Worm (Caenorhabditis elegans) whole organism, L4 larva: ENCODE measurements around the gene C18E9.5.

Experiments used
- D1046.2 ChIP-seq: fragments of 200-800 bp; sonication (Bioruptor generic); IDR thresholded peaks from 2 replicates; pipeline ENCODE4 v1.3.6; 2022; ENCODE audit warnings: missing genetic modification characterization, missing compliant biosample characterization
- R02D3.7 ChIP-seq: fragments of 150-350 bp; sonication (generic microtip); optimal IDR thresholded peaks from 3 replicates; lab custom pipeline; 2014; ENCODE audit warnings: missing biosample characterization, missing genetic modification characterization
- Y105C5A.15 ChIP-seq: fragments of 200-800 bp; sonication (Bioruptor generic); IDR thresholded peaks from 2 replicates; pipeline ENCODE4 v1.3.6; 2022; ENCODE audit warnings: missing genetic modification characterization, missing compliant biosample characterization
- Y48G9A.11 ChIP-seq: fragments of 200-800 bp; sonication (Bioruptor generic); IDR thresholded peaks from 2 replicates; pipeline ENCODE4 v1.3.6; 2022; ENCODE audit warnings: missing genetic modification reagents, missing genetic modification characterization, missing compliant biosample characterization
- Y75B8A.6 ChIP-seq: fragments of 200-800 bp; sonication (Bioruptor generic); IDR thresholded peaks from 2 replicates; pipeline ENCODE4 v1.3.6; 2022; ENCODE audit warnings: missing genetic modification reagents, missing genetic modification characterization, missing compliant biosample characterization
- ZK337.2 ChIP-seq: fragments of 200-800 bp; sonication (Bioruptor generic); IDR thresholded peaks from 2 replicates; pipeline ENCODE4 v1.3.6; 2022; ENCODE audit warnings: missing genetic modification reagents, missing genetic modification characterization, missing compliant biosample characterization
- ZK546.5 ChIP-seq, 2 experiments: sonication (generic microtip); optimal IDR thresholded peaks; 2 replicates each; lab custom pipeline; 2017; ENCODE audit warnings: missing biosample characterization in 2 of 2, missing genetic modification characterization in 2 of 2
- aha-1 ChIP-seq: fragments of 150-350 bp; peaks from one replicate; lab custom pipeline; 2014; ENCODE audit warnings: missing biosample characterization, missing genetic modification characterization
- ama-1 ChIP-seq: fragments of 150-350 bp; optimal IDR thresholded peaks from 2 replicates; lab custom pipeline; 2014; ENCODE audit warnings: inconsistent platforms, mixed read lengths
- ceh-20 ChIP-seq: fragments of 200-800 bp; sonication (Bioruptor generic); IDR thresholded peaks from 2 replicates; pipeline ENCODE4 v1.3.6; 2022; ENCODE audit warnings: missing genetic modification reagents, missing genetic modification characterization, missing compliant biosample characterization
- ceh-28 ChIP-seq: fragments of 150-350 bp; optimal IDR thresholded peaks from 2 replicates; lab custom pipeline; 2014; ENCODE audit warnings: missing biosample characterization, missing genetic modification reagents, missing genetic modification characterization
- ceh-44 ChIP-seq: fragments of 200-800 bp; sonication (Bioruptor generic); IDR thresholded peaks from 2 replicates; pipeline ENCODE4 v1.3.6; 2022; ENCODE audit warnings: missing genetic modification reagents, missing genetic modification characterization, missing compliant biosample characterization
- ceh-82 ChIP-seq: sonication (generic microtip); optimal IDR thresholded peaks from 2 replicates; lab custom pipeline; 2017; ENCODE audit warnings: missing biosample characterization, missing genetic modification characterization
- ces-1 ChIP-seq: fragments of 150-350 bp; sonication (generic microtip); optimal IDR thresholded peaks from 4 replicates; lab custom pipeline; 2014; ENCODE audit warnings: missing biosample characterization, missing genetic modification reagents, missing genetic modification characterization
- cey-2 ChIP-seq: sonication (generic microtip); optimal IDR thresholded peaks from 3 replicates; lab custom pipeline; 2017; ENCODE audit warnings: missing genetic modification characterization, mild to moderate bottlenecking, missing compliant biosample characterization, antibody characterized with exemption, borderline replicate concordance; ENCODE audit not compliant: insufficient read depth
- daf-16 ChIP-seq, 3 experiments: sonication (generic microtip); optimal IDR thresholded peaks; 2 replicates each; lab custom pipeline; 2016 to 2017; ENCODE audit warnings: missing genetic modification characterization in 3 of 3, missing genetic modification reagents in 3 of 3, mild to moderate bottlenecking in 2 of 3, missing compliant biosample characterization in 2 of 3, missing biosample characterization in 1 of 3, moderate library complexity in 1 of 3
- dmd-8 ChIP-seq: fragments of 200-800 bp; sonication (Bioruptor generic); IDR thresholded peaks from 2 replicates; pipeline ENCODE4 v1.3.6; 2022; ENCODE audit warnings: missing genetic modification characterization, missing compliant biosample characterization
- dmd-9 ChIP-seq: fragments of 200-800 bp; sonication (Bioruptor generic); IDR thresholded peaks from 2 replicates; pipeline ENCODE4 v1.3.6; 2022; ENCODE audit warnings: missing genetic modification reagents, missing genetic modification characterization, missing compliant biosample characterization
- duxl-1 ChIP-seq: sonication (generic microtip); optimal IDR thresholded peaks from 2 replicates; lab custom pipeline; 2016; ENCODE audit warnings: mild to moderate bottlenecking, missing genetic modification characterization, moderate library complexity, missing compliant biosample characterization; ENCODE audit not compliant: poor library complexity
- hlh-11 ChIP-seq: fragments of 200-800 bp; sonication (Bioruptor generic); optimal IDR thresholded peaks from 2 replicates; lab custom pipeline; 2018; ENCODE audit warnings: mild to moderate bottlenecking, missing genetic modification characterization, missing compliant biosample characterization
- hlh-30 ChIP-seq: sonication (generic microtip); optimal IDR thresholded peaks from 2 replicates; lab custom pipeline; 2017; ENCODE audit warnings: antibody characterized with exemption, mild to moderate bottlenecking, missing genetic modification characterization, missing compliant biosample characterization; ENCODE audit not compliant: insufficient read depth
- lim-7 ChIP-seq: fragments of 200-800 bp; sonication (Bioruptor generic); IDR thresholded peaks from 2 replicates; pipeline ENCODE4 v1.3.6; 2022; ENCODE audit warnings: missing genetic modification characterization, missing compliant biosample characterization
- lsy-2 ChIP-seq, 2 experiments: fragments of 150-350 bp in 1 of 2; sonication (generic microtip) in 1 of 2; optimal IDR thresholded peaks; 2 replicates each; lab custom pipeline; 2014 to 2017; ENCODE audit warnings: missing biosample characterization in 2 of 2, missing genetic modification characterization in 2 of 2
- madf-5 ChIP-seq, 2 experiments: fragments of 200-800 bp; sonication (Bioruptor generic); IDR thresholded peaks; 2 replicates each; pipeline ENCODE4 v1.3.6; 2022; ENCODE audit warnings: missing compliant biosample characterization in 2 of 2, missing genetic modification characterization in 2 of 2
- mdl-1 ChIP-seq, 2 experiments: fragments of 150-350 bp in 1 of 2; sonication (generic microtip) in 1 of 2; optimal IDR thresholded peaks; 2 replicates each; lab custom pipeline; 2014 to 2017; ENCODE audit warnings: missing biosample characterization in 2 of 2, missing genetic modification characterization in 2 of 2
- mep-1 ChIP-seq: fragments of 150-350 bp; sonication (generic microtip); optimal IDR thresholded peaks from 3 replicates; lab custom pipeline; 2014; ENCODE audit warnings: missing biosample characterization, missing genetic modification characterization
- mxl-2 ChIP-seq: fragments of 200-800 bp; sonication (Bioruptor generic); conservative IDR thresholded peaks from 2 replicates; pipeline ENCODE4 v1.3.6; 2022; ENCODE audit warnings: missing genetic modification reagents, missing genetic modification characterization, missing compliant biosample characterization
- mxl-3 ChIP-seq: fragments of 200-800 bp; sonication (Bioruptor generic); optimal IDR thresholded peaks from 2 replicates; lab custom pipeline; 2018; ENCODE audit warnings: mild to moderate bottlenecking, missing genetic modification characterization, missing compliant biosample characterization
- nhr-11 ChIP-seq: fragments of 150-350 bp; optimal IDR thresholded peaks from 2 replicates; lab custom pipeline; 2014; ENCODE audit warnings: missing biosample characterization, missing genetic modification characterization
- nhr-25 ChIP-seq: sonication (generic microtip); optimal IDR thresholded peaks from 2 replicates; lab custom pipeline; 2017; ENCODE audit warnings: missing genetic modification characterization, mild to moderate bottlenecking, missing compliant biosample characterization, antibody characterized with exemption, moderate library complexity, borderline replicate concordance; ENCODE audit not compliant: insufficient read depth
- nhr-28 ChIP-seq: fragments of 150-350 bp; optimal IDR thresholded peaks from 2 replicates; lab custom pipeline; 2014; ENCODE audit warnings: missing biosample characterization, missing genetic modification characterization
- nhr-48 ChIP-seq: sonication (generic microtip); optimal IDR thresholded peaks from 2 replicates; lab custom pipeline; 2016; ENCODE audit warnings: mild to moderate bottlenecking, missing genetic modification characterization, missing compliant biosample characterization
- nhr-6 ChIP-seq: fragments of 150-350 bp; optimal IDR thresholded peaks from 2 replicates; lab custom pipeline; 2014; ENCODE audit warnings: missing biosample characterization, missing genetic modification characterization
- sdz-12 ChIP-seq: fragments of 200-800 bp; sonication (Bioruptor generic); optimal IDR thresholded peaks from 2 replicates; lab custom pipeline; 2018; ENCODE audit warnings: mild to moderate bottlenecking, missing genetic modification characterization, missing compliant biosample characterization
- snpc-1.2 ChIP-seq: fragments of 200-800 bp; sonication (Bioruptor generic); IDR thresholded peaks from 2 replicates; pipeline ENCODE4 v1.3.6; 2022; ENCODE audit warnings: missing genetic modification reagents, missing genetic modification characterization, missing compliant biosample characterization
- snpc-4 ChIP-seq: fragments of 150-350 bp; optimal IDR thresholded peaks from 2 replicates; lab custom pipeline; 2014; ENCODE audit warnings: missing biosample characterization, missing genetic modification characterization
- tag-97 ChIP-seq: fragments of 200-800 bp; sonication (Bioruptor generic); IDR thresholded peaks from 2 replicates; pipeline ENCODE4 v1.3.6; 2022; ENCODE audit warnings: missing genetic modification characterization, missing compliant biosample characterization
- tra-1 ChIP-seq: fragments of 200-800 bp; sonication (Bioruptor generic); IDR thresholded peaks from 2 replicates; pipeline ENCODE4 v1.3.6; 2022; ENCODE audit warnings: missing genetic modification reagents, missing genetic modification characterization, missing compliant biosample characterization
- unc-62 ChIP-seq, 3 experiments: fragments of 150-350 bp in 1 of 3; sonication (generic microtip); optimal IDR thresholded peaks in 2 of 3; peaks in 1 of 3; 1 replicate in 1 of 3; 2 replicates in 2 of 3; lab custom pipeline; 2014 to 2017; ENCODE audit warnings: missing biosample characterization in 3 of 3, missing genetic modification characterization in 3 of 3, missing genetic modification reagents in 3 of 3, missing genotype in 1 of 3
- zfp-3 ChIP-seq: fragments of 200-800 bp; sonication (Bioruptor generic); conservative IDR thresholded peaks from 2 replicates; pipeline ENCODE4 v1.3.6; 2022; ENCODE audit warnings: missing genetic modification reagents, missing genetic modification characterization, missing compliant biosample characterization
- zip-11 ChIP-seq: fragments of 200-800 bp; sonication (Bioruptor generic); IDR thresholded peaks from 2 replicates; pipeline ENCODE4 v1.3.6; 2022; ENCODE audit warnings: missing genetic modification characterization, missing compliant biosample characterization
- ztf-11 ChIP-seq: fragments of 150-350 bp; optimal IDR thresholded peaks from 2 replicates; lab custom pipeline; 2014; ENCODE audit warnings: missing biosample characterization, missing genetic modification characterization

Gene C18E9.5

ce11 chrII:8959081-8959480, 10.7 kb upstream of the C18E9.5 start:
- TF ChIP-seq hlh-30 (tag; lab: Kevin White, UChicago) (peak; percentile 37), lsy-2 (tag; optimal IDR thresholded peaks at IDR 0.05; lab: Kevin White, UChicago) (peak in 1 of 2 experiments; percentile 13), mdl-1 (tag; optimal IDR thresholded peaks at IDR 0.05; lab: Kevin White, UChicago) (no peak), cey-2 (no peak), aha-1 (tag; lab: Kevin White, UChicago) (peak; percentile 79), unc-62 (GFP tag; optimal IDR thresholded peaks at IDR 0.05 in 1 of 2; lab: Kevin White, UChicago) (peak in 1 of 2 experiments; percentile 93), unc-62 (tag; optimal IDR thresholded peaks at IDR 0.05; lab: Kevin White, UChicago) (no peak), dmd-9 (GFP tag; lab: Robert Waterston, UW) (no peak), nhr-28 (tag; lab: Kevin White, UChicago) (peak; percentile 2), snpc-1.2 (GFP tag; lab: Robert Waterston, UW) (no peak), daf-16 (GFP tag; optimal IDR thresholded peaks at IDR 0.05; lab: Kevin White, UChicago) (peak in 1 of 2 experiments; percentile 32), daf-16 (tag; optimal IDR thresholded peaks at IDR 0.05; lab: Kevin White, UChicago) (no peak), nhr-11 (tag; lab: Kevin White, UChicago) (peak; percentile 46), hlh-11 (peak; percentile 22), ceh-82 (tag; lab: Kevin White, UChicago) (no peak)

ce11 chrII:8960414-8960813, 9.4 kb upstream of the C18E9.5 start, which contains the start of gene cal-2:
Gene cal-2, plus strand, starts transcription at chrII:8960714.
- no peak for TF ChIP-seq Y48G9A.11 (GFP tag; lab: Robert Waterston, UW)
- TF ChIP-seq dmd-9 (GFP tag; lab: Robert Waterston, UW), result no peak
- TF ChIP-seq ZK337.2, result no peak

ce11 chrII:8961450-8961849, 8.3 kb upstream of the C18E9.5 start:
- TF ChIP-seq lim-7 (GFP tag; lab: Robert Waterston, UW) (no peak), unc-62 (GFP tag; optimal IDR thresholded peaks at IDR 0.05 in 1 of 2; lab: Kevin White, UChicago) (peak in 1 of 2 experiments; percentile 78), unc-62 (tag; optimal IDR thresholded peaks at IDR 0.05; lab: Kevin White, UChicago) (no peak), nhr-11 (tag; lab: Kevin White, UChicago) (peak; percentile 8)

ce11 chrII:8962206-8962605, 7.6 kb upstream of the C18E9.5 start:
- TF ChIP-seq Y48G9A.11 (GFP tag; lab: Robert Waterston, UW), result no peak
- no peak for TF ChIP-seq zfp-3
- TF ChIP-seq madf-5 (GFP tag; IDR thresholded peaks at IDR 0.05; lab: Robert Waterston, UW), result no peak
- TF ChIP-seq lsy-2 (tag; optimal IDR thresholded peaks at IDR 0.05; lab: Kevin White, UChicago), result peak in 1 of 2 experiments; percentile 11
- TF ChIP-seq unc-62 (GFP tag; optimal IDR thresholded peaks at IDR 0.05 in 1 of 2; lab: Kevin White, UChicago), result no peak
- no peak for TF ChIP-seq unc-62 (tag; optimal IDR thresholded peaks at IDR 0.05; lab: Kevin White, UChicago)
- TF ChIP-seq D1046.2 (GFP tag; lab: Robert Waterston, UW), result no peak
- no peak for TF ChIP-seq nhr-6
- no peak for TF ChIP-seq cey-2
- TF ChIP-seq ztf-11, result no peak
- peak; percentile 10; the same call in 1 of the 2 replicates for TF ChIP-seq ceh-20 (GFP tag; lab: Robert Waterston, UW)
- TF ChIP-seq Y75B8A.6 (GFP tag; lab: Robert Waterston, UW), result no peak
- TF ChIP-seq duxl-1 (tag; lab: Kevin White, UChicago), result no peak
- TF ChIP-seq nhr-11 (tag; lab: Kevin White, UChicago), result peak; percentile 54
- TF ChIP-seq ceh-28, result no peak
- TF ChIP-seq mxl-2, result no peak
- no peak for TF ChIP-seq nhr-25 (tag; lab: Kevin White, UChicago)
- no peak for TF ChIP-seq zip-11
- TF ChIP-seq mxl-3 (GFP tag; lab: Kevin White, UChicago), result no peak
- no peak for TF ChIP-seq ceh-82 (tag; lab: Kevin White, UChicago)
- no peak for TF ChIP-seq ama-1 (lab: Kevin White, UChicago)
- TF ChIP-seq tag-97 (GFP tag; lab: Robert Waterston, UW), result no peak
- TF ChIP-seq aha-1 (tag; lab: Kevin White, UChicago), result no peak
- TF ChIP-seq nhr-48, result no peak
- TF ChIP-seq ZK546.5 (tag; optimal IDR thresholded peaks at IDR 0.05; lab: Kevin White, UChicago), result no peak
- TF ChIP-seq ces-1, result no peak
- no peak for TF ChIP-seq R02D3.7
- TF ChIP-seq mep-1, result peak; percentile 34
- TF ChIP-seq tra-1 (GFP tag; lab: Robert Waterston, UW), result no peak
- no peak for TF ChIP-seq snpc-4 (tag; lab: Kevin White, UChicago)
- TF ChIP-seq sdz-12, result no peak
- TF ChIP-seq dmd-8 (GFP tag; lab: Robert Waterston, UW), result no peak
- TF ChIP-seq ceh-44 (GFP tag; lab: Robert Waterston, UW), result no peak
- no peak for TF ChIP-seq Y105C5A.15
